Fruit fly (Drosophila melanogaster) whole organism, embryonic: ENCODE measurements around the gene PK1-R.

Experiments
- CG14441 ChIP-seq: fragments of 200-800 bp; sonication (Bioruptor generic); IDR thresholded peaks from 2 replicates; pipeline ENCODE4 v1.3.6; 2022; ENCODE audit warnings: missing biosample characterization, missing genetic modification characterization
- dm ChIP-seq: fragments of 200-800 bp; sonication (Bioruptor generic); optimal IDR thresholded peaks from 3 replicates; lab custom pipeline; 2016; ENCODE audit warnings: missing biosample characterization, missing genetic modification characterization
- mld ChIP-seq: fragments of 200-800 bp; sonication (Bioruptor generic); IDR thresholded peaks from 3 replicates; pipeline ENCODE4 v1.3.6; 2022; ENCODE audit warnings: missing biosample characterization, missing genetic modification characterization; ENCODE audit not compliant: partially characterized antibody

DNA sequence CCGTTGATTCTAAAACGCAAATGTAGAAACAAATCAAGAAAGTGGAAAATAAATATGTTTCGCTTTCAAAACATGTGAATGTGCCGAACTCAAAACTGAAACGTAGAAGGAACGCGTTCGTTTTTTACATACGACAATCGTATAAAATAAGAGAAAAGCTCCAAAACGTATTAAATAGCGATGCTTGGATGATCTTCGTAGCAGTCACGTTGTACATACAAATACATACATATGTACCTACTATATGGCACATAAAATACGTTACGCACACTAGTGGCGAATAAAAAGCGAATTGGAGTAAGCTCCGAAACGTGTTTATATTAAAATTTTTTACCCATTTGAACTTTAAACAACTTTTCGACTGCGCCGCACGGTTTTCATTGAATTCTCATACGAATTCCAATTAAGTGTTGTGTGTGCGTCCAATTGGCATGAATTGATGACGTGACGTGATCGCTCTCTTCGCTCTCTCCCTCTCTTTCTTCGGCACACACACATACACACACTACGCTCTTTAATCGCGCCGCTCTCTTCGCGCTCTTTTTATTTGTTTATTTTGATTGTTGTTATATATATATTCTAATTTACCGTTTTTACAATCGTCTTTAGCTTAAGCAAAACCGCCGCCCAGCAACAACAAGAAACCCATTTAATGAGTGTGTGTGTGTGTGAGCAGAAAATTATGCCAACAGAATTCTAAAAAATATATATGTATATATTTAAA lies 45.6 kb downstream of the PK1-R start:
- TF ChIP-seq mld (GFP tag; lab: Robert Waterston, UW) = no peak
- no peak for TF ChIP-seq dm (GFP tag; lab: Kevin White, UChicago)
- no peak for TF ChIP-seq CG14441 (GFP tag; lab: Robert Waterston, UW)
